Worm (Caenorhabditis elegans) whole organism, early embryonic: Measurements from ENCODE around the gene Y60C6A.1.

Experiments used
- B0310.2 ChIP-seq: sonication (generic microtip); optimal IDR thresholded peaks from 2 replicates; lab custom pipeline; 2016; ENCODE audit warnings: mild to moderate bottlenecking, missing genetic modification characterization, missing compliant biosample characterization
- F13C5.2 ChIP-seq: sonication (generic microtip); optimal IDR thresholded peaks from 2 replicates; lab custom pipeline; 2017; ENCODE audit warnings: mild to moderate bottlenecking, missing genetic modification characterization, inconsistent platforms, missing compliant biosample characterization
- aly-1 ChIP-seq: sonication (generic microtip); optimal IDR thresholded peaks from 2 replicates; lab custom pipeline; 2016; ENCODE audit warnings: missing genetic modification characterization, missing compliant biosample characterization
- ama-1 ChIP-seq: fragments of 150-350 bp; optimal IDR thresholded peaks from 2 replicates; lab custom pipeline; 2014
- ceh-36 ChIP-seq: sonication (generic microtip); optimal IDR thresholded peaks from 2 replicates; lab custom pipeline; 2016; ENCODE audit warnings: missing genetic modification characterization, inconsistent platforms, missing compliant biosample characterization
- ets-7 ChIP-seq: sonication (generic microtip); optimal IDR thresholded peaks from 2 replicates; lab custom pipeline; 2016; ENCODE audit warnings: missing genotype, missing genetic modification characterization, missing compliant biosample characterization
- scrt-1 ChIP-seq: fragments of 200-800 bp; sonication (Bioruptor generic); IDR thresholded peaks from 2 replicates; pipeline ENCODE4 v1.3.6; 2022; ENCODE audit warnings: missing genetic modification characterization, missing compliant biosample characterization
- sea-1 ChIP-seq: fragments of 200-800 bp; sonication (Bioruptor generic); conservative IDR thresholded peaks from 2 replicates; pipeline ENCODE4 v1.3.6; 2022; ENCODE audit warnings: missing genetic modification characterization, missing compliant biosample characterization
- tra-4 ChIP-seq: sonication (generic microtip); optimal IDR thresholded peaks from 2 replicates; lab custom pipeline; 2017; ENCODE audit warnings: missing genetic modification characterization, missing compliant biosample characterization

ce11 chrV:4775140-4775539 is 8.3 kb upstream of the Y60C6A.1 start:
- TF ChIP-seq ama-1 (lab: Kevin White, UChicago) (no peak), B0310.2 (tag; lab: Kevin White, UChicago) (no peak), aly-1 (no peak), ceh-36 (tag; lab: Kevin White, UChicago) (no peak), sea-1 (GFP tag; lab: Robert Waterston, UW) (no peak), F13C5.2 (tag; lab: Kevin White, UChicago) (no peak), tra-4 (tag; lab: Kevin White, UChicago) (no peak), scrt-1 (GFP tag; lab: Robert Waterston, UW) (no peak), ets-7 (no peak)
